Fruit fly (Drosophila melanogaster): ENCODE results near the gene hep.
A peak's percentile ranks its signal among the peaks of the same experiment; 100 is the strongest.

The hep gene

dm6 chrX:13090656-13091261 lies 525 bp upstream of the hep start, which contains the start of gene lic:
TSS of gene lic (plus strand) at chrX:13091145.
- peak; percentile 43 for TF ChIP-seq Hr83 (GFP tag; optimal IDR thresholded peaks at IDR 0.05; ENCODE audit: poor library complexity, severe bottlenecking)
- no peak for TF ChIP-seq Dfd (GFP tag; optimal IDR thresholded peaks at IDR 0.05)
- no peak for TF ChIP-seq lola (GFP tag; optimal IDR thresholded peaks at IDR 0.05)
- TF ChIP-seq GATAd (GFP tag; optimal IDR thresholded peaks at IDR 0.05) = no peak
- TF ChIP-seq ey (GFP tag; optimal IDR thresholded peaks at IDR 0.05) = no peak
- peak; percentile 46 for TF ChIP-seq psq (GFP tag; optimal IDR thresholded peaks at IDR 0.05)

dm6 chrX:13089375-13089774 lies 859 bp downstream of the hep start:
- TF ChIP-seq GATAd (GFP tag; optimal IDR thresholded peaks at IDR 0.05) (no peak), dl (GFP tag; optimal IDR thresholded peaks at IDR 0.05; ENCODE audit: insufficient read depth in 1 of 2, partially characterized antibody in 2 of 2) (no peak), pan (optimal IDR thresholded peaks at IDR 0.05) (no peak), Rel (GFP tag; optimal IDR thresholded peaks at IDR 0.05) (no peak), Rel (tag; optimal IDR thresholded peaks at IDR 0.05) (no peak), tai (GFP tag; optimal IDR thresholded peaks at IDR 0.05) (no peak), CG32264 (GFP tag; optimal IDR thresholded peaks at IDR 0.05) (no peak), dsf (GFP tag; optimal IDR thresholded peaks at IDR 0.05; ENCODE audit: borderline replicate concordance) (no peak), sv (GFP tag; optimal IDR thresholded peaks at IDR 0.05) (no peak), CG9705 (GFP tag; optimal IDR thresholded peaks at IDR 0.05) (no peak), Dfd (GFP tag; optimal IDR thresholded peaks at IDR 0.05) (no peak), N (GFP tag; optimal IDR thresholded peaks at IDR 0.05) (no peak), OdsH (GFP tag; optimal IDR thresholded peaks at IDR 0.05) (no peak), Jra (GFP tag; optimal IDR thresholded peaks at IDR 0.05) (no peak), Hr78 (GFP tag; optimal IDR thresholded peaks at IDR 0.05) (no peak), dmrt93B (GFP tag; optimal IDR thresholded peaks at IDR 0.05) (no peak), psq (GFP tag; optimal IDR thresholded peaks at IDR 0.05) (no peak), h (GFP tag; optimal IDR thresholded peaks at IDR 0.05) (no peak), CrebA (GFP tag; optimal IDR thresholded peaks at IDR 0.05; ENCODE audit: borderline replicate concordance) (no peak)

dm6 chrX:13088025-13088805 lies 2.0 kb downstream of the hep start:
- peak; percentile 18 for TF ChIP-seq sv (GFP tag; optimal IDR thresholded peaks at IDR 0.05)
- TF ChIP-seq foxo (GFP tag; optimal IDR thresholded peaks at IDR 0.05) = peak in 1 of 2 experiments; percentile 0
- TF ChIP-seq Hr78 (GFP tag; optimal IDR thresholded peaks at IDR 0.05) = no peak

- TF ChIP-seq sage (GFP tag; optimal IDR thresholded peaks at IDR 0.05) = peak; percentile 2
- peak; percentile 48 for TF ChIP-seq Dfd (GFP tag; optimal IDR thresholded peaks at IDR 0.05)
- peak in 1 of 2 experiments; percentile 38 for TF ChIP-seq dl (GFP tag; optimal IDR thresholded peaks at IDR 0.05; ENCODE audit: insufficient read depth in 1 of 2, partially characterized antibody in 2 of 2)
- TF ChIP-seq jim (GFP tag; optimal IDR thresholded peaks at IDR 0.05) = peak; percentile 29
- TF ChIP-seq tai (GFP tag; optimal IDR thresholded peaks at IDR 0.05) = no peak
- TF ChIP-seq h (GFP tag; optimal IDR thresholded peaks at IDR 0.05) = peak; percentile 23
- TF ChIP-seq Rel (GFP tag; optimal IDR thresholded peaks at IDR 0.05) = no peak
- peak; percentile 30 for TF ChIP-seq Rel (tag; optimal IDR thresholded peaks at IDR 0.05)
- TF ChIP-seq pan (optimal IDR thresholded peaks at IDR 0.05) = no peak
- TF ChIP-seq Sp1 (GFP tag; optimal IDR thresholded peaks at IDR 0.05) = peak; percentile 53
- TF ChIP-seq psq (GFP tag; optimal IDR thresholded peaks at IDR 0.05) = peak; percentile 91
- TF ChIP-seq fru (GFP tag; optimal IDR thresholded peaks at IDR 0.05) = peak; percentile 83
- TF ChIP-seq CG32264 (GFP tag; optimal IDR thresholded peaks at IDR 0.05) = no peak
- TF ChIP-seq HLH106 (tag; optimal IDR thresholded peaks at IDR 0.05) = peak; percentile 8
- peak; percentile 30 for TF ChIP-seq Hnf4 (GFP tag; optimal IDR thresholded peaks at IDR 0.05)
These were observed 2.9 kb downstream of the hep start for dm6 chrX:13087333-13087828.

- TF ChIP-seq GATAd (GFP tag; optimal IDR thresholded peaks at IDR 0.05) (no peak), Sp1 (GFP tag; optimal IDR thresholded peaks at IDR 0.05) (no peak), Dfd (GFP tag; optimal IDR thresholded peaks at IDR 0.05) (no peak), fru (GFP tag; optimal IDR thresholded peaks at IDR 0.05) (no peak), Hr83 (GFP tag; optimal IDR thresholded peaks at IDR 0.05; ENCODE audit: poor library complexity, severe bottlenecking) (no peak), Rel (GFP tag; optimal IDR thresholded peaks at IDR 0.05) (no peak), Rel (tag; optimal IDR thresholded peaks at IDR 0.05) (no peak), Jra (GFP tag; optimal IDR thresholded peaks at IDR 0.05) (no peak), foxo (GFP tag; optimal IDR thresholded peaks at IDR 0.05) (no peak), h (GFP tag; optimal IDR thresholded peaks at IDR 0.05) (no peak), Myc (optimal IDR thresholded peaks at IDR 0.05) (no peak), woc (GFP tag; optimal IDR thresholded peaks at IDR 0.05) (no peak), sage (GFP tag; optimal IDR thresholded peaks at IDR 0.05) (no peak), lola (GFP tag; optimal IDR thresholded peaks at IDR 0.05) (no peak), Mio (GFP tag; optimal IDR thresholded peaks at IDR 0.05) (no peak), OdsH (GFP tag; optimal IDR thresholded peaks at IDR 0.05) (no peak), CG9705 (GFP tag; optimal IDR thresholded peaks at IDR 0.05) (no peak)
These were observed 35.0 kb downstream of the hep start, which contains the start of gene CG12715 for dm6 chrX:13055228-13055627. TSS of gene CG12715 (minus strand) at chrX:13055328.

Data from whole organism, wandering third instar larva.